Worm (Caenorhabditis elegans) whole organism, L1 larva: ENCODE data around the gene rpl-25.1.

Source experiments
- C04F5.9 ChIP-seq: sonication (generic microtip); optimal IDR thresholded peaks from 2 replicates; lab custom pipeline; 2016; ENCODE audit warnings: missing genetic modification characterization, missing compliant biosample characterization
- C16A3.4 ChIP-seq: fragments of 150-350 bp; optimal IDR thresholded peaks from 2 replicates; lab custom pipeline; 2014; ENCODE audit warnings: missing biosample characterization, missing genetic modification characterization
- C34B4.2 ChIP-seq: sonication (generic microtip); optimal IDR thresholded peaks from 2 replicates; lab custom pipeline; 2017; ENCODE audit warnings: mild to moderate bottlenecking, missing genetic modification characterization, missing compliant biosample characterization
- F16B12.6 ChIP-seq: fragments of 150-350 bp; optimal IDR thresholded peaks from 2 replicates; lab custom pipeline; 2014; ENCODE audit warnings: missing biosample characterization, missing genetic modification characterization
- aha-1 ChIP-seq: fragments of 150-350 bp; optimal IDR thresholded peaks from 2 replicates; lab custom pipeline; 2014; ENCODE audit warnings: missing biosample characterization, missing genetic modification characterization
- ama-1 ChIP-seq: fragments of 150-350 bp; optimal IDR thresholded peaks from 2 replicates; lab custom pipeline; 2014
- ceh-63 ChIP-seq: fragments of 200-800 bp; sonication (Bioruptor generic); optimal IDR thresholded peaks from 2 replicates; lab custom pipeline; 2018; ENCODE audit warnings: mild to moderate bottlenecking, missing genetic modification characterization, missing compliant biosample characterization
- ceh-8 ChIP-seq: fragments of 200-800 bp; sonication (Bioruptor generic); optimal IDR thresholded peaks from 2 replicates; lab custom pipeline; 2018; ENCODE audit warnings: mild to moderate bottlenecking, missing genetic modification characterization, moderate library complexity, missing compliant biosample characterization
- ceh-88 ChIP-seq: fragments of 200-800 bp; sonication (Bioruptor generic); IDR thresholded peaks from 2 replicates; pipeline ENCODE4 v1.3.6; 2022; ENCODE audit warnings: missing genetic modification characterization, missing compliant biosample characterization
- ceh-90 ChIP-seq: sonication (generic microtip); optimal IDR thresholded peaks from 2 replicates; lab custom pipeline; 2016; ENCODE audit warnings: missing genetic modification characterization, missing compliant biosample characterization
- ces-1 ChIP-seq: fragments of 150-350 bp; optimal IDR thresholded peaks from 2 replicates; lab custom pipeline; 2014; ENCODE audit warnings: missing biosample characterization, missing genetic modification reagents, missing genetic modification characterization
- dpl-1 ChIP-seq, 3 experiments: fragments of 150-350 bp in 2 of 3; sonication (generic microtip) in 1 of 3; optimal IDR thresholded peaks; 2 replicates each; lab custom pipeline; 2014 to 2017; ENCODE audit warnings: missing biosample characterization in 3 of 3, missing genetic modification characterization in 3 of 3, missing genetic modification reagents in 3 of 3
- dsc-1 ChIP-seq: sonication (generic microtip); optimal IDR thresholded peaks from 2 replicates; lab custom pipeline; 2016; ENCODE audit warnings: mild to moderate bottlenecking, missing genetic modification characterization, missing compliant biosample characterization
- egl-13 ChIP-seq: sonication (generic microtip); optimal IDR thresholded peaks from 2 replicates; lab custom pipeline; 2016; ENCODE audit warnings: missing genotype, missing genetic modification reagents, missing genetic modification characterization, missing compliant biosample characterization
- elt-2 ChIP-seq: sonication (generic microtip); optimal IDR thresholded peaks from 2 replicates; lab custom pipeline; 2016; ENCODE audit warnings: missing genetic modification characterization, mild to moderate bottlenecking, inconsistent platforms, missing compliant biosample characterization, missing genetic modification reagents
- elt-3 ChIP-seq, 6 experiments: fragments of 150-350 bp in 1 of 6; sonication (generic microtip); optimal IDR thresholded peaks; 2 replicates each; lab custom pipeline; 2017 to 2018; ENCODE audit warnings: missing biosample characterization in 6 of 6, missing genetic modification characterization in 6 of 6, inconsistent platforms in 1 of 6
- ets-5 ChIP-seq: fragments of 200-800 bp; sonication (Bioruptor generic); IDR thresholded peaks from 2 replicates; pipeline ENCODE4 v1.3.6; 2022; ENCODE audit warnings: missing genetic modification characterization, missing compliant biosample characterization
- fos-1 ChIP-seq: fragments of 150-350 bp; optimal IDR thresholded peaks from 2 replicates; lab custom pipeline; 2014; ENCODE audit warnings: missing biosample characterization, missing genetic modification characterization
- grh-1 ChIP-seq: fragments of 200-800 bp; sonication (Bioruptor generic); IDR thresholded peaks from 2 replicates; pipeline ENCODE4 v1.3.6; 2022; ENCODE audit warnings: missing genetic modification reagents, missing genetic modification characterization, missing compliant biosample characterization
- hlh-4 ChIP-seq: sonication (generic microtip); optimal IDR thresholded peaks from 2 replicates; lab custom pipeline; 2016; ENCODE audit warnings: mild to moderate bottlenecking, missing genetic modification characterization, missing compliant biosample characterization
- hpl-2 ChIP-seq: fragments of 150-350 bp; optimal IDR thresholded peaks from 2 replicates; lab custom pipeline; 2014; ENCODE audit warnings: missing biosample characterization, missing genetic modification reagents, missing genetic modification characterization
- irx-1 ChIP-seq: sonication (generic microtip); optimal IDR thresholded peaks from 2 replicates; lab custom pipeline; 2016; ENCODE audit warnings: missing genetic modification characterization, missing compliant biosample characterization
- isw-1 ChIP-seq: fragments of 200-800 bp; sonication (Bioruptor generic); IDR thresholded peaks from 2 replicates; pipeline ENCODE4 v1.3.6; 2022; ENCODE audit warnings: missing genetic modification characterization, missing compliant biosample characterization
- lin-13 ChIP-seq: fragments of 150-350 bp; optimal IDR thresholded peaks from 2 replicates; lab custom pipeline; 2014; ENCODE audit warnings: missing biosample characterization, missing genetic modification reagents, missing genetic modification characterization
- lin-14 ChIP-seq: fragments of 200-800 bp; sonication (Bioruptor generic); optimal IDR thresholded peaks from 2 replicates; lab custom pipeline; 2018; ENCODE audit warnings: mild to moderate bottlenecking, missing genetic modification characterization, moderate library complexity, missing compliant biosample characterization
- lin-35 ChIP-seq, 2 experiments: fragments of 150-350 bp; optimal IDR thresholded peaks; 2 replicates each; lab custom pipeline; 2014; ENCODE audit warnings: missing biosample characterization in 2 of 2, missing genetic modification characterization in 2 of 2, missing genetic modification reagents in 2 of 2
- lsy-2 ChIP-seq, 2 experiments: fragments of 150-350 bp; optimal IDR thresholded peaks; 2 replicates each; lab custom pipeline; 2014; ENCODE audit warnings: missing biosample characterization in 2 of 2, missing genetic modification characterization in 2 of 2
- mab-9 ChIP-seq: fragments of 200-800 bp; sonication (Bioruptor generic); IDR thresholded peaks from 2 replicates; pipeline ENCODE4 v1.3.6; 2022; ENCODE audit warnings: missing genetic modification reagents, missing genetic modification characterization, missing compliant biosample characterization
- mdl-1 ChIP-seq, 2 experiments: fragments of 150-350 bp; optimal IDR thresholded peaks; 2 replicates each; lab custom pipeline; 2014 to 2017; ENCODE audit warnings: missing biosample characterization in 2 of 2, missing genetic modification characterization in 2 of 2, inconsistent platforms in 1 of 2
- mef-2 ChIP-seq: fragments of 150-350 bp; optimal IDR thresholded peaks from 2 replicates; lab custom pipeline; 2014; ENCODE audit warnings: missing biosample characterization, missing genetic modification characterization
- mep-1 ChIP-seq: fragments of 150-350 bp; optimal IDR thresholded peaks from 2 replicates; lab custom pipeline; 2014; ENCODE audit warnings: missing biosample characterization, missing genetic modification characterization
- nhr-237 ChIP-seq: fragments of 150-350 bp; optimal IDR thresholded peaks from 2 replicates; lab custom pipeline; 2014; ENCODE audit warnings: missing biosample characterization, missing genetic modification characterization
- nhr-28 ChIP-seq: fragments of 150-350 bp; optimal IDR thresholded peaks from 2 replicates; lab custom pipeline; 2014; ENCODE audit warnings: missing biosample characterization, missing genetic modification characterization
- nhr-47 ChIP-seq: sonication (generic microtip); optimal IDR thresholded peaks from 2 replicates; lab custom pipeline; 2016; ENCODE audit warnings: mild to moderate bottlenecking, missing genetic modification characterization, moderate library complexity, missing compliant biosample characterization
- nhr-71 ChIP-seq: sonication (generic microtip); optimal IDR thresholded peaks from 2 replicates; lab custom pipeline; 2016; ENCODE audit warnings: mild to moderate bottlenecking, missing genetic modification characterization, moderate library complexity, missing compliant biosample characterization
- nhr-76 ChIP-seq: sonication (generic microtip); optimal IDR thresholded peaks from 2 replicates; lab custom pipeline; 2017; ENCODE audit warnings: missing biosample characterization, missing genetic modification characterization
- nhr-84 ChIP-seq: sonication (generic microtip); optimal IDR thresholded peaks from 2 replicates; lab custom pipeline; 2017; ENCODE audit warnings: missing biosample characterization, missing genetic modification characterization
- nhr-85 ChIP-seq: sonication (generic microtip); peaks from one replicate; lab custom pipeline; 2016; ENCODE audit warnings: missing genetic modification characterization, inconsistent platforms, missing compliant biosample characterization
- nhr-90 ChIP-seq: sonication (generic microtip); optimal IDR thresholded peaks from 2 replicates; lab custom pipeline; 2016; ENCODE audit warnings: mild to moderate bottlenecking, missing genetic modification characterization, missing compliant biosample characterization; ENCODE audit not compliant: poor library complexity
- pag-3 ChIP-seq: sonication (generic microtip); optimal IDR thresholded peaks from 2 replicates; lab custom pipeline; 2017; ENCODE audit warnings: missing genetic modification characterization, mild to moderate bottlenecking, missing compliant biosample characterization, antibody characterized with exemption, borderline replicate concordance; ENCODE audit not compliant: insufficient read depth
- pqm-1 ChIP-seq: sonication (generic microtip); optimal IDR thresholded peaks from 3 replicates; lab custom pipeline; 2017; ENCODE audit warnings: missing biosample characterization, missing genetic modification characterization
- snpc-4 ChIP-seq: fragments of 150-350 bp; optimal IDR thresholded peaks from 2 replicates; lab custom pipeline; 2014; ENCODE audit warnings: missing biosample characterization, missing genetic modification characterization
- sox-4 ChIP-seq: sonication (generic microtip); optimal IDR thresholded peaks from 2 replicates; lab custom pipeline; 2016; ENCODE audit warnings: missing genetic modification characterization, missing compliant biosample characterization
- swsn-7 ChIP-seq: sonication (generic microtip); optimal IDR thresholded peaks from 2 replicates; lab custom pipeline; 2016; ENCODE audit warnings: missing genetic modification characterization, missing compliant biosample characterization
- tbx-2 ChIP-seq: sonication (generic microtip); optimal IDR thresholded peaks from 2 replicates; lab custom pipeline; 2016; ENCODE audit warnings: missing genetic modification characterization, missing compliant biosample characterization
- unc-30 ChIP-seq: sonication (generic microtip); optimal IDR thresholded peaks from 2 replicates; lab custom pipeline; 2017; ENCODE audit warnings: missing biosample characterization, missing genetic modification characterization
- unc-62 ChIP-seq: fragments of 150-350 bp; optimal IDR thresholded peaks from 2 replicates; lab custom pipeline; 2014; ENCODE audit warnings: missing biosample characterization, missing genetic modification reagents, missing genetic modification characterization
- unc-86 ChIP-seq: sonication (generic microtip); optimal IDR thresholded peaks from 2 replicates; lab custom pipeline; 2016; ENCODE audit warnings: missing genetic modification characterization, missing compliant biosample characterization
- unc-98 ChIP-seq: fragments of 200-800 bp; sonication (Bioruptor generic); IDR thresholded peaks from 2 replicates; pipeline ENCODE4 v1.3.6; 2022; ENCODE audit warnings: missing genetic modification characterization, missing compliant biosample characterization
- vab-15 ChIP-seq: sonication (generic microtip); optimal IDR thresholded peaks from 2 replicates; lab custom pipeline; 2017; ENCODE audit warnings: missing genotype, mild to moderate bottlenecking, missing genetic modification characterization, missing compliant biosample characterization
- xbp-1 ChIP-seq: sonication (generic microtip); optimal IDR thresholded peaks from 2 replicates; lab custom pipeline; 2016; ENCODE audit warnings: missing genetic modification characterization, missing compliant biosample characterization
- zip-4 ChIP-seq: fragments of 200-800 bp; sonication (Bioruptor generic); optimal IDR thresholded peaks from 2 replicates; lab custom pipeline; 2018; ENCODE audit warnings: mild to moderate bottlenecking, missing genetic modification characterization, moderate library complexity, missing compliant biosample characterization
- ztf-11 ChIP-seq, 2 experiments: sonication (generic microtip); optimal IDR thresholded peaks; 2 replicates each; lab custom pipeline; 2016 to 2017; ENCODE audit warnings: missing genetic modification characterization in 2 of 2, missing biosample characterization in 1 of 2, missing compliant biosample characterization in 1 of 2
- ztf-4 ChIP-seq: fragments of 150-350 bp; optimal IDR thresholded peaks from 2 replicates; lab custom pipeline; 2014; ENCODE audit warnings: missing biosample characterization, missing genetic modification characterization

Gene rpl-25.1

DNA sequence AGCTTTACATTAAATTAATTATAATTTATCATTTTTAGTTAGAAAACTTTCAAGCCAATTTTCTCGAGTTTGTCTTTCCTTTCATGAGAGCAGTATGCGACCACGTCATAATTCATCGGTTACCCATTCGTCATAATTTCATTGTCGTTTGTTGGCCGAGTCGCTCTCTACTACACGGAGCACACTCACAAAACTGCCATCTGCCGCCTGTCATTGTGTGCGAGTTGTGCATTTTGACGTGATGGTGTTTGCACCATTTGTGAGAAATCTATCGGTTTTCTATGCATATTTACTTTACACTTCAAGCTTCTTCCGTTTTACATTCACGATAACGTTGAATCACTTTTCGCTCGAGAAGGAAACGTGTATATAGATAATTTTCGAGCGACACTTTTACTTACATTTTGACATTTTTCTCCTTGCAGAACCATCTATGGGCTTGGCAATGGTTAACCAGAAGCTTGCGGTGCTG lies 8.2 kb upstream of the rpl-25.1 start, which contains the start of gene dhhc-10 (continued):
- TF ChIP-seq nhr-28 (tag; lab: Kevin White, UChicago) = no peak
- peak; percentile 68 for TF ChIP-seq nhr-71 (tag; lab: Kevin White, UChicago)
- TF ChIP-seq hlh-4 (tag; lab: Kevin White, UChicago) = no peak
- TF ChIP-seq sox-4 (tag; lab: Kevin White, UChicago) = no peak
- no peak for TF ChIP-seq egl-13 (tag; lab: Kevin White, UChicago)
- TF ChIP-seq F16B12.6 (tag; lab: Kevin White, UChicago) = peak; percentile 90
- no peak for TF ChIP-seq C34B4.2 (tag; lab: Kevin White, UChicago)
- TF ChIP-seq ztf-4 = no peak
- TF ChIP-seq nhr-90 (tag; lab: Kevin White, UChicago) = no peak
- TF ChIP-seq zip-4 (GFP tag; lab: Kevin White, UChicago) = no peak
- TF ChIP-seq ceh-8 (GFP tag; lab: Kevin White, UChicago) = peak; percentile 31
- TF ChIP-seq nhr-47 (tag; lab: Kevin White, UChicago) = peak; percentile 53
- TF ChIP-seq vab-15 = no peak
- no peak for TF ChIP-seq nhr-76 (tag; lab: Kevin White, UChicago)
- no peak for TF ChIP-seq nhr-237 (tag; lab: Kevin White, UChicago)
- TF ChIP-seq pqm-1 (tag; lab: Kevin White, UChicago) = peak; percentile 8
- peak; percentile 91 for TF ChIP-seq elt-2 (tag; lab: Kevin White, UChicago)
- no peak for TF ChIP-seq ceh-90 (tag; lab: Kevin White, UChicago)
- TF ChIP-seq lin-35 (GFP tag; optimal IDR thresholded peaks at IDR 0.05; lab: Kevin White, UChicago) = peak; percentile 21 to 60
- TF ChIP-seq ceh-63 = no peak
- no peak for TF ChIP-seq lin-13
- peak; percentile 50 to 73 for TF ChIP-seq lsy-2 (tag; optimal IDR thresholded peaks at IDR 0.05; lab: Kevin White, UChicago)
- peak; percentile 52 for TF ChIP-seq tbx-2
- TF ChIP-seq dsc-1 (tag; lab: Kevin White, UChicago) = peak; percentile 22
- TF ChIP-seq dpl-1 (GFP tag; optimal IDR thresholded peaks at IDR 0.05; lab: Kevin White, UChicago) = peak in 2 of 3 experiments; percentile 27 to 28
- TF ChIP-seq nhr-84 (tag; lab: Kevin White, UChicago) = no peak
- no peak for TF ChIP-seq ces-1 (GFP tag; lab: Kevin White, UChicago)
- peak; percentile 77 for TF ChIP-seq lin-14 (GFP tag; lab: Kevin White, UChicago)
- no peak for TF ChIP-seq unc-62 (GFP tag; lab: Kevin White, UChicago)
- TF ChIP-seq C04F5.9 (tag; lab: Kevin White, UChicago) = no peak
- peak; percentile 72 for TF ChIP-seq xbp-1 (tag; lab: Kevin White, UChicago)
- peak; percentile 44 for TF ChIP-seq unc-86 (tag; lab: Kevin White, UChicago)
- peak in 1 of 2 experiments; percentile 34 for TF ChIP-seq mdl-1 (tag; optimal IDR thresholded peaks at IDR 0.05; lab: Kevin White, UChicago)
- no peak for TF ChIP-seq nhr-85
- TF ChIP-seq hpl-2 = no peak
- TF ChIP-seq unc-98 (GFP tag; lab: Robert Waterston, UW) = no peak
- no peak for TF ChIP-seq ets-5 (GFP tag; lab: Robert Waterston, UW)
- no peak for TF ChIP-seq pag-3 (tag; lab: Kevin White, UChicago)
- TF ChIP-seq ama-1 (lab: Kevin White, UChicago) = no peak
- no peak for TF ChIP-seq ceh-88 (GFP tag; lab: Robert Waterston, UW)
- TF ChIP-seq fos-1 (tag; lab: Kevin White, UChicago) = no peak
- TF ChIP-seq grh-1 (GFP tag; lab: Robert Waterston, UW) = no peak
- TF ChIP-seq swsn-7 (tag; lab: Kevin White, UChicago) = peak; percentile 61
- TF ChIP-seq mep-1 (tag; lab: Kevin White, UChicago) = peak; percentile 65
- no peak for TF ChIP-seq unc-30 (tag; lab: Kevin White, UChicago)
- TF ChIP-seq aha-1 (tag; lab: Kevin White, UChicago) = no peak
- no peak for TF ChIP-seq ztf-11 (tag; optimal IDR thresholded peaks at IDR 0.05; lab: Kevin White, UChicago)
- peak; percentile 36 for TF ChIP-seq irx-1 (tag; lab: Kevin White, UChicago)
- no peak for TF ChIP-seq elt-3 (tag; optimal IDR thresholded peaks at IDR 0.05; lab: Kevin White, UChicago)
- no peak for TF ChIP-seq isw-1 (GFP tag; lab: Robert Waterston, UW)
- TF ChIP-seq C16A3.4 (tag; lab: Kevin White, UChicago) = peak; percentile 34
- TF ChIP-seq mab-9 = no peak
- TF ChIP-seq mef-2 (tag; lab: Kevin White, UChicago) = no peak
- TF ChIP-seq snpc-4 (tag; lab: Kevin White, UChicago) = no peak
